Worm (Caenorhabditis elegans) whole organism, late embryonic: Measurements from ENCODE around the gene Y45F10B.8.
"Not testable (repeated sequence)": the region's sequence is repeated elsewhere in the genome, so short reads cannot be mapped to it uniquely, and the experiment has no call there.

Experiments
- C08G9.2 ChIP-seq: sonication (generic microtip); optimal IDR thresholded peaks from 2 replicates; lab custom pipeline; 2016; ENCODE audit warnings: mild to moderate bottlenecking, missing genetic modification characterization, moderate library complexity, missing compliant biosample characterization
- T23F11.4 ChIP-seq: fragments of 200-800 bp; sonication (Bioruptor generic); optimal IDR thresholded peaks from 2 replicates; lab custom pipeline; 2018; ENCODE audit warnings: mild to moderate bottlenecking, missing genetic modification characterization, missing compliant biosample characterization
- Y22D7AL.16 ChIP-seq: sonication (generic microtip); optimal IDR thresholded peaks from 2 replicates; lab custom pipeline; 2016; ENCODE audit warnings: missing genetic modification characterization, missing compliant biosample characterization
- ceh-18 ChIP-seq: sonication (generic microtip); optimal IDR thresholded peaks from 2 replicates; lab custom pipeline; 2016; ENCODE audit warnings: missing genetic modification characterization, missing compliant biosample characterization
- ceh-19 ChIP-seq: fragments of 200-800 bp; sonication (Bioruptor generic); optimal IDR thresholded peaks from 2 replicates; lab custom pipeline; 2018; ENCODE audit warnings: mild to moderate bottlenecking, missing genetic modification characterization, missing compliant biosample characterization
- ceh-2 ChIP-seq: sonication (generic microtip); optimal IDR thresholded peaks from 2 replicates; lab custom pipeline; 2016; ENCODE audit warnings: missing genotype, missing genetic modification characterization, missing compliant biosample characterization
- ceh-22 ChIP-seq: sonication (generic microtip); optimal IDR thresholded peaks from 2 replicates; lab custom pipeline; 2017; ENCODE audit warnings: missing biosample characterization, missing genetic modification characterization
- ceh-24 ChIP-seq: sonication (generic microtip); optimal IDR thresholded peaks from 2 replicates; lab custom pipeline; 2016; ENCODE audit warnings: mild to moderate bottlenecking, missing genetic modification characterization, missing compliant biosample characterization
- ceh-30 ChIP-seq: fragments of 150-350 bp; optimal IDR thresholded peaks from 2 replicates; lab custom pipeline; 2014; ENCODE audit warnings: missing biosample characterization, missing genetic modification characterization
- ceh-6 ChIP-seq: fragments of 200-800 bp; sonication (Bioruptor generic); optimal IDR thresholded peaks from 2 replicates; lab custom pipeline; 2018; ENCODE audit warnings: mild to moderate bottlenecking, missing genetic modification characterization, missing compliant biosample characterization
- ceh-9 ChIP-seq: sonication (generic microtip); optimal IDR thresholded peaks from 2 replicates; lab custom pipeline; 2016; ENCODE audit warnings: mild to moderate bottlenecking, missing genetic modification characterization, inconsistent platforms, missing compliant biosample characterization
- dve-1 ChIP-seq: sonication (generic microtip); optimal IDR thresholded peaks from 2 replicates; lab custom pipeline; 2017; ENCODE audit warnings: antibody characterized with exemption, mild to moderate bottlenecking, missing genetic modification characterization, missing compliant biosample characterization
- elt-2 ChIP-seq: sonication (generic microtip); optimal IDR thresholded peaks from 2 replicates; lab custom pipeline; 2016; ENCODE audit warnings: missing genetic modification reagents, missing genetic modification characterization, missing compliant biosample characterization
- ets-4 ChIP-seq: sonication (generic microtip); optimal IDR thresholded peaks from 2 replicates; lab custom pipeline; 2016; ENCODE audit warnings: missing genetic modification characterization, missing compliant biosample characterization
- eyg-1 ChIP-seq: sonication (generic microtip); optimal IDR thresholded peaks from 2 replicates; lab custom pipeline; 2016; ENCODE audit warnings: missing genotype, missing genetic modification characterization, missing compliant biosample characterization
- hlh-13 ChIP-seq: fragments of 200-800 bp; sonication (Bioruptor generic); optimal IDR thresholded peaks from 2 replicates; lab custom pipeline; 2018; ENCODE audit warnings: mild to moderate bottlenecking, missing genetic modification characterization, missing compliant biosample characterization
- hlh-30 ChIP-seq: sonication (generic microtip); optimal IDR thresholded peaks from 2 replicates; lab custom pipeline; 2017; ENCODE audit warnings: antibody characterized with exemption, missing genetic modification characterization, missing compliant biosample characterization; ENCODE audit not compliant: insufficient read depth
- hlh-6 ChIP-seq: sonication (generic microtip); optimal IDR thresholded peaks from 2 replicates; lab custom pipeline; 2016; ENCODE audit warnings: missing genotype, missing genetic modification characterization, missing compliant biosample characterization
- hlh-8 ChIP-seq: sonication (generic microtip); optimal IDR thresholded peaks from 2 replicates; lab custom pipeline; 2016; ENCODE audit warnings: missing genotype, missing genetic modification characterization, missing compliant biosample characterization
- lim-6 ChIP-seq: sonication (generic microtip); optimal IDR thresholded peaks from 2 replicates; lab custom pipeline; 2016; ENCODE audit warnings: missing genetic modification characterization, missing compliant biosample characterization
- lin-11 ChIP-seq: fragments of 200-800 bp; sonication (Bioruptor generic); optimal IDR thresholded peaks from 2 replicates; lab custom pipeline; 2018; ENCODE audit warnings: mild to moderate bottlenecking, missing genetic modification characterization, missing compliant biosample characterization
- madf-2 ChIP-seq: sonication (generic microtip); optimal IDR thresholded peaks from 2 replicates; lab custom pipeline; 2017; ENCODE audit warnings: missing genetic modification characterization, missing compliant biosample characterization
- mec-3 ChIP-seq: sonication (generic microtip); optimal IDR thresholded peaks from 2 replicates; lab custom pipeline; 2016; ENCODE audit warnings: borderline replicate concordance, missing genetic modification characterization, missing compliant biosample characterization
- nhr-11 ChIP-seq: fragments of 150-350 bp; optimal IDR thresholded peaks from 2 replicates; lab custom pipeline; 2014; ENCODE audit warnings: missing biosample characterization, missing genetic modification characterization
- nhr-232 ChIP-seq: sonication (generic microtip); optimal IDR thresholded peaks from 2 replicates; lab custom pipeline; 2016; ENCODE audit warnings: missing genetic modification characterization, missing compliant biosample characterization
- odd-2 ChIP-seq: sonication (generic microtip); optimal IDR thresholded peaks from 2 replicates; lab custom pipeline; 2017; ENCODE audit warnings: antibody characterized with exemption, mild to moderate bottlenecking, missing genetic modification characterization, missing compliant biosample characterization
- pag-3 ChIP-seq: sonication (generic microtip); optimal IDR thresholded peaks from 2 replicates; lab custom pipeline; 2016; ENCODE audit warnings: missing compliant biosample characterization, missing genetic modification characterization, borderline replicate concordance
- pros-1 ChIP-seq: fragments of 150-350 bp; optimal IDR thresholded peaks from 2 replicates; lab custom pipeline; 2014; ENCODE audit warnings: missing biosample characterization, missing genetic modification reagents, missing genetic modification characterization
- ref-2 ChIP-seq: sonication (generic microtip); optimal IDR thresholded peaks from 2 replicates; lab custom pipeline; 2016; ENCODE audit warnings: missing genetic modification characterization, missing compliant biosample characterization
- rnt-1 ChIP-seq: sonication (generic microtip); optimal IDR thresholded peaks from 2 replicates; lab custom pipeline; 2016; ENCODE audit warnings: missing genetic modification characterization, missing compliant biosample characterization
- sox-2 ChIP-seq: fragments of 200-800 bp; sonication (Bioruptor generic); IDR thresholded peaks from 2 replicates; pipeline ENCODE4 v1.3.6; 2022; ENCODE audit warnings: missing genetic modification reagents, missing genetic modification characterization, missing compliant biosample characterization
- unc-55 ChIP-seq: sonication (generic microtip); optimal IDR thresholded peaks from 2 replicates; lab custom pipeline; 2017; ENCODE audit warnings: missing biosample characterization, missing genetic modification reagents, missing genetic modification characterization
- unc-86 ChIP-seq: sonication (generic microtip); optimal IDR thresholded peaks from 2 replicates; lab custom pipeline; 2016; ENCODE audit warnings: missing genetic modification characterization, missing compliant biosample characterization
- ztf-16 ChIP-seq: sonication (generic microtip); optimal IDR thresholded peaks from 2 replicates; lab custom pipeline; 2017; ENCODE audit warnings: missing genetic modification characterization, missing compliant biosample characterization

Gene Y45F10B.8

ce11 chrIV:13601973-13602669, 24.0 kb upstream of the Y45F10B.8 start, which contains the start of gene Y45F10B.59:
Y45F10B.59 (plus strand) TSS chrIV:13602619.
- TF ChIP-seq ceh-9: no peak
- no peak for TF ChIP-seq hlh-8 (tag; lab: Kevin White, UChicago)
- no peak for TF ChIP-seq Y22D7AL.16
- no peak for TF ChIP-seq nhr-11 (tag; lab: Kevin White, UChicago)
- no peak for TF ChIP-seq hlh-6
- TF ChIP-seq ceh-2 (tag; lab: Kevin White, UChicago): no peak
- TF ChIP-seq odd-2: no peak
- no peak for TF ChIP-seq pag-3 (tag; lab: Kevin White, UChicago)
- TF ChIP-seq ceh-24 (tag; lab: Kevin White, UChicago): no peak
- TF ChIP-seq mec-3 (tag; lab: Kevin White, UChicago): no peak
- no peak for TF ChIP-seq madf-2 (tag; lab: Kevin White, UChicago)
- TF ChIP-seq lim-6: no peak

- TF ChIP-seq rnt-1 (no peak), ceh-6 (GFP tag; lab: Kevin White, UChicago) (no peak), pag-3 (tag; lab: Kevin White, UChicago) (no peak), ceh-18 (tag; lab: Kevin White, UChicago) (no peak), hlh-13 (no peak), ref-2 (tag; lab: Kevin White, UChicago) (no peak), ets-4 (tag; lab: Kevin White, UChicago) (no peak), pros-1 (tag; lab: Kevin White, UChicago) (no peak), nhr-232 (tag; lab: Kevin White, UChicago) (no peak), dve-1 (no peak)
Measured at ce11 chrIV:13601428-13601827, 23.4 kb upstream of the Y45F10B.8 start.

- no peak for TF ChIP-seq ztf-16 (tag; lab: Kevin White, UChicago)
- no peak for TF ChIP-seq madf-2 (tag; lab: Kevin White, UChicago)
- no peak for TF ChIP-seq ceh-9
- TF ChIP-seq sox-2 (GFP tag; lab: Robert Waterston, UW): no peak
- TF ChIP-seq rnt-1: no peak
- no peak for TF ChIP-seq elt-2 (tag; lab: Kevin White, UChicago)
- TF ChIP-seq unc-86: no peak
- TF ChIP-seq ceh-30 (tag; lab: Kevin White, UChicago): no peak
- no peak for TF ChIP-seq C08G9.2 (tag; lab: Kevin White, UChicago)
- TF ChIP-seq dve-1: no peak
- TF ChIP-seq ceh-19 (GFP tag; lab: Kevin White, UChicago): no peak
- TF ChIP-seq ets-4 (tag; lab: Kevin White, UChicago): no peak
- no peak for TF ChIP-seq eyg-1 (tag; lab: Kevin White, UChicago)
- TF ChIP-seq lin-11 (tag; lab: Kevin White, UChicago): no peak
- no peak for TF ChIP-seq ceh-22 (tag; lab: Kevin White, UChicago)
- TF ChIP-seq hlh-30 (tag; lab: Kevin White, UChicago): no peak
- no peak for TF ChIP-seq T23F11.4 (GFP tag; lab: Kevin White, UChicago)
- TF ChIP-seq pag-3 (tag; lab: Kevin White, UChicago): no peak
- TF ChIP-seq ceh-6 (GFP tag; lab: Kevin White, UChicago): no peak
Measured at ce11 chrIV:13600643-13601042, 22.6 kb upstream of the Y45F10B.8 start.

- TF ChIP-seq unc-55 (GFP tag; lab: Kevin White, UChicago); C08G9.2 (tag; lab: Kevin White, UChicago); nhr-232 (tag; lab: Kevin White, UChicago): not testable (repeated sequence)
Measured at ce11 chrIV:13597813-13598212, 19.7 kb upstream of the Y45F10B.8 start, which contains the start of gene Y45F10B.9. Y45F10B.9 (minus strand) TSS chrIV:13597913.
